Fruit fly (Drosophila melanogaster) whole organism, embryonic: ENCODE data around the gene CG9240.

Experiments
- Abd-B ChIP-seq: fragments of 200-800 bp; sonication (Bioruptor generic); optimal IDR thresholded peaks from 2 replicates; lab custom pipeline; 2018; ENCODE audit warnings: missing biosample characterization, mild to moderate bottlenecking, missing genetic modification characterization, moderate library complexity
- B-H2 ChIP-seq: fragments of 200-800 bp; sonication (Bioruptor generic); optimal IDR thresholded peaks from 2 replicates; lab custom pipeline; 2018; ENCODE audit warnings: missing biosample characterization, mild to moderate bottlenecking, missing genetic modification characterization
- Bdp1 ChIP-seq: fragments of 200-800 bp; sonication (Bioruptor generic); optimal IDR thresholded peaks from 3 replicates; lab custom pipeline; 2016; ENCODE audit warnings: missing biosample characterization, missing genetic modification characterization
- Bgb ChIP-seq: fragments of 200-800 bp; sonication (Bioruptor generic); IDR thresholded peaks from 2 replicates; pipeline ENCODE4 v1.3.6; 2022; ENCODE audit warnings: missing biosample characterization, missing genetic modification characterization; ENCODE audit not compliant: partially characterized antibody
- CG10267 ChIP-seq: fragments of 200-800 bp; sonication (Bioruptor generic); optimal IDR thresholded peaks from 2 replicates; lab custom pipeline; 2018; ENCODE audit warnings: missing biosample characterization, mild to moderate bottlenecking, missing genetic modification characterization, moderate library complexity
- CG10565 ChIP-seq: fragments of 200-800 bp; sonication (Bioruptor generic); optimal IDR thresholded peaks from 3 replicates; lab custom pipeline; 2016; ENCODE audit warnings: missing biosample characterization, mild to moderate bottlenecking, missing genetic modification characterization
- CG11504 ChIP-seq: fragments of 200-800 bp; sonication (Bioruptor generic); optimal IDR thresholded peaks from 3 replicates; lab custom pipeline; 2019; ENCODE audit warnings: missing biosample characterization, mild to moderate bottlenecking, missing genetic modification characterization, moderate library complexity
- CG12769 ChIP-seq: fragments of 200-800 bp; sonication (Bioruptor generic); optimal IDR thresholded peaks from 2 replicates; lab custom pipeline; 2019; ENCODE audit warnings: missing biosample characterization, mild to moderate bottlenecking, missing genetic modification characterization, moderate library complexity
- CG13296 ChIP-seq: fragments of 200-800 bp; sonication (Bioruptor generic); optimal IDR thresholded peaks from 3 replicates; lab custom pipeline; 2018; ENCODE audit warnings: missing biosample characterization, mild to moderate bottlenecking, missing genetic modification characterization
- CG16815 ChIP-seq: fragments of 200-800 bp; sonication (Bioruptor generic); optimal IDR thresholded peaks from 3 replicates; lab custom pipeline; 2017; ENCODE audit warnings: missing biosample characterization, mild to moderate bottlenecking, missing genetic modification characterization
- CG17359 ChIP-seq: fragments of 200-800 bp; sonication (Bioruptor generic); optimal IDR thresholded peaks from 3 replicates; lab custom pipeline; 2018; ENCODE audit warnings: missing biosample characterization, mild to moderate bottlenecking, missing genetic modification characterization, moderate library complexity
- CG17829 ChIP-seq: fragments of 200-800 bp; optimal IDR thresholded peaks from 2 replicates; lab custom pipeline; 2019; ENCODE audit warnings: missing biosample characterization, mild to moderate bottlenecking, missing genetic modification characterization, moderate library complexity
- CG2202 ChIP-seq: fragments of 200-800 bp; sonication (Bioruptor generic); optimal IDR thresholded peaks from 2 replicates; lab custom pipeline; 2018; ENCODE audit warnings: missing biosample characterization, mild to moderate bottlenecking, missing genetic modification characterization
- CG2875 ChIP-seq: fragments of 200-800 bp; sonication (Bioruptor generic); optimal IDR thresholded peaks from 2 replicates; lab custom pipeline; 2017; ENCODE audit warnings: missing biosample characterization, mild to moderate bottlenecking, missing genetic modification characterization, missing genetic modification reagents
- CG31365 ChIP-seq: fragments of 200-800 bp; sonication (Bioruptor generic); optimal IDR thresholded peaks from 2 replicates; lab custom pipeline; 2018; ENCODE audit warnings: missing biosample characterization, mild to moderate bottlenecking, missing genetic modification characterization
- CG33213 ChIP-seq: fragments of 200-800 bp; sonication (Bioruptor generic); optimal IDR thresholded peaks from 3 replicates; lab custom pipeline; 2016; ENCODE audit warnings: missing biosample characterization, missing genetic modification characterization
- CG3838 ChIP-seq: fragments of 200-800 bp; sonication (Bioruptor generic); optimal IDR thresholded peaks from 3 replicates; lab custom pipeline; 2016; ENCODE audit warnings: missing biosample characterization, missing genetic modification characterization
- CG3847 ChIP-seq: fragments of 200-800 bp; sonication (Bioruptor generic); IDR thresholded peaks from 2 replicates; pipeline ENCODE4 v1.3.6; 2022; ENCODE audit warnings: missing biosample characterization, missing genetic modification characterization
- CG4360 ChIP-seq: fragments of 200-800 bp; sonication (Bioruptor generic); IDR thresholded peaks from 2 replicates; pipeline ENCODE4 v1.3.6; 2022; ENCODE audit warnings: missing biosample characterization, missing genetic modification characterization
- CG43689 ChIP-seq: fragments of 200-800 bp; sonication (Bioruptor generic); IDR thresholded peaks from 2 replicates; pipeline ENCODE4 v1.3.6; 2022; ENCODE audit warnings: missing biosample characterization, missing genetic modification characterization
- CG6254 ChIP-seq: fragments of 200-800 bp; sonication (Bioruptor generic); optimal IDR thresholded peaks from 3 replicates; lab custom pipeline; 2017; ENCODE audit warnings: mild to moderate bottlenecking, missing biosample characterization, missing genetic modification reagents, missing genetic modification characterization
- CG6272 ChIP-seq: fragments of 200-800 bp; sonication (Bioruptor generic); IDR thresholded peaks from 2 replicates; pipeline ENCODE4 v1.3.6; 2022; ENCODE audit warnings: missing biosample characterization, missing genetic modification characterization
- CG6854 ChIP-seq: fragments of 200-800 bp; sonication (Bioruptor generic); optimal IDR thresholded peaks from 3 replicates; lab custom pipeline; 2017; ENCODE audit warnings: missing biosample characterization, mild to moderate bottlenecking, missing genetic modification characterization
- CG8089 ChIP-seq: fragments of 200-800 bp; sonication (Bioruptor generic); optimal IDR thresholded peaks from 3 replicates; lab custom pipeline; 2016; ENCODE audit warnings: missing biosample characterization, missing genetic modification characterization
- CG9437 ChIP-seq: fragments of 200-800 bp; sonication (Bioruptor generic); optimal IDR thresholded peaks from 2 replicates; lab custom pipeline; 2018; ENCODE audit warnings: missing biosample characterization, mild to moderate bottlenecking, missing genetic modification characterization
- Chrac-16 ChIP-seq: fragments of 200-800 bp; sonication (Bioruptor generic); optimal IDR thresholded peaks from 3 replicates; lab custom pipeline; 2016; ENCODE audit warnings: missing biosample characterization, missing genetic modification characterization
- Fer1 ChIP-seq: fragments of 200-800 bp; sonication (Bioruptor generic); optimal IDR thresholded peaks from 2 replicates; lab custom pipeline; 2017; ENCODE audit warnings: missing biosample characterization, mild to moderate bottlenecking, missing genetic modification characterization
- HLHmδ ChIP-seq: fragments of 200-800 bp; sonication (Bioruptor generic); optimal IDR thresholded peaks from 2 replicates; lab custom pipeline; 2018; ENCODE audit warnings: missing biosample characterization, mild to moderate bottlenecking, missing genetic modification characterization, moderate library complexity
- Hmx ChIP-seq: fragments of 200-800 bp; sonication (Bioruptor generic); optimal IDR thresholded peaks from 2 replicates; lab custom pipeline; 2016; ENCODE audit warnings: missing biosample characterization, missing genetic modification characterization
- Hr78 ChIP-seq, 2 experiments: fragments of 200-800 bp in 1 of 2; fragments of >200 bp in 1 of 2; sonication (Bioruptor generic) in 1 of 2; optimal IDR thresholded peaks; 2 replicates each; lab custom pipeline; 2017 to 2019; ENCODE audit warnings: missing biosample characterization in 2 of 2, missing genetic modification characterization in 2 of 2, mild to moderate bottlenecking in 1 of 2, moderate library complexity in 1 of 2
- Mad ChIP-seq: fragments of 200-800 bp; sonication (Bioruptor generic); optimal IDR thresholded peaks from 2 replicates; lab custom pipeline; 2016; ENCODE audit warnings: missing biosample characterization, missing genetic modification characterization
- Nf-YB ChIP-seq: fragments of 200-800 bp; sonication (Bioruptor generic); optimal IDR thresholded peaks from 3 replicates; lab custom pipeline; 2019; ENCODE audit warnings: missing biosample characterization, mild to moderate bottlenecking, missing genetic modification characterization, moderate library complexity
- Opbp ChIP-seq: fragments of 200-800 bp; sonication (Bioruptor generic); IDR thresholded peaks from 3 replicates; pipeline ENCODE4 v1.3.6; 2022; ENCODE audit warnings: missing biosample characterization, missing genetic modification characterization; ENCODE audit not compliant: partially characterized antibody
- Rfx ChIP-seq: fragments of 200-800 bp; sonication (Bioruptor generic); IDR thresholded peaks from 2 replicates; pipeline ENCODE4 v1.3.6; 2022; ENCODE audit warnings: missing biosample characterization, missing genetic modification characterization
- Six4 ChIP-seq: fragments of 200-800 bp; sonication (Bioruptor generic); optimal IDR thresholded peaks from 2 replicates; lab custom pipeline; 2016; ENCODE audit warnings: missing biosample characterization, missing genetic modification characterization
- abd-A ChIP-seq: fragments of 200-800 bp; sonication (Bioruptor generic); optimal IDR thresholded peaks from 3 replicates; lab custom pipeline; 2019; ENCODE audit warnings: missing biosample characterization, mild to moderate bottlenecking, missing genetic modification characterization, moderate library complexity
- cg ChIP-seq: fragments of 200-800 bp; sonication (Bioruptor generic); optimal IDR thresholded peaks from 3 replicates; lab custom pipeline; 2019; ENCODE audit warnings: missing biosample characterization, mild to moderate bottlenecking, missing genetic modification characterization, moderate library complexity
- chm ChIP-seq: fragments of 200-800 bp; sonication (Bioruptor generic); IDR thresholded peaks from 2 replicates; pipeline ENCODE4 v1.3.6; 2022; ENCODE audit warnings: missing biosample characterization, missing genetic modification characterization
- da ChIP-seq: fragments of 200-800 bp; sonication (Bioruptor generic); optimal IDR thresholded peaks from 2 replicates; lab custom pipeline; 2016; ENCODE audit warnings: missing biosample characterization, missing genetic modification characterization
- dysf ChIP-seq: fragments of 200-800 bp; sonication (Bioruptor generic); IDR thresholded peaks from 3 replicates; pipeline ENCODE4 v1.3.6; 2022; ENCODE audit warnings: missing biosample characterization, missing genetic modification characterization
- fd64A ChIP-seq: fragments of 200-800 bp; sonication (Bioruptor generic); optimal IDR thresholded peaks from 3 replicates; lab custom pipeline; 2018; ENCODE audit warnings: missing biosample characterization, mild to moderate bottlenecking, missing genetic modification characterization
- gro ChIP-seq: fragments of 200-800 bp; sonication (Bioruptor generic); optimal IDR thresholded peaks from 2 replicates; lab custom pipeline; 2016; ENCODE audit warnings: missing biosample characterization, missing genetic modification characterization
- h ChIP-seq: fragments of >200 bp; optimal IDR thresholded peaks from 2 replicates; lab custom pipeline; 2017
- her ChIP-seq: fragments of 200-800 bp; sonication (Bioruptor generic); optimal IDR thresholded peaks from 2 replicates; lab custom pipeline; 2016; ENCODE audit warnings: missing biosample characterization, missing genetic modification characterization
- ken ChIP-seq: fragments of 200-800 bp; sonication (Bioruptor generic); IDR thresholded peaks from 3 replicates; pipeline ENCODE4 v1.3.6; 2022; ENCODE audit warnings: missing biosample characterization, missing genetic modification characterization
- pzg ChIP-seq: fragments of 200-800 bp; sonication (Bioruptor generic); optimal IDR thresholded peaks from 3 replicates; lab custom pipeline; 2018; ENCODE audit warnings: missing biosample characterization, mild to moderate bottlenecking, missing genetic modification characterization, moderate library complexity
- sug ChIP-seq: fragments of 200-800 bp; optimal IDR thresholded peaks from 2 replicates; lab custom pipeline; 2019; ENCODE audit warnings: missing biosample characterization, mild to moderate bottlenecking, missing genetic modification characterization, moderate library complexity
- tin ChIP-seq: fragments of 200-800 bp; sonication (Bioruptor generic); optimal IDR thresholded peaks from 3 replicates; lab custom pipeline; 2016; ENCODE audit warnings: missing biosample characterization, missing genetic modification characterization
- unpg ChIP-seq: fragments of 200-800 bp; sonication (Bioruptor generic); optimal IDR thresholded peaks from 3 replicates; lab custom pipeline; 2018; ENCODE audit warnings: missing biosample characterization, mild to moderate bottlenecking, missing genetic modification characterization, moderate library complexity
- vnd ChIP-seq: fragments of 200-800 bp; sonication (Bioruptor generic); IDR thresholded peaks from 3 replicates; pipeline ENCODE4 v1.3.6; 2022; ENCODE audit warnings: missing biosample characterization, missing genetic modification characterization; ENCODE audit not compliant: partially characterized antibody
- yki ChIP-seq: fragments of >200 bp; optimal IDR thresholded peaks from 3 replicates; lab custom pipeline; 2018

CG9240 gene

DNA sequence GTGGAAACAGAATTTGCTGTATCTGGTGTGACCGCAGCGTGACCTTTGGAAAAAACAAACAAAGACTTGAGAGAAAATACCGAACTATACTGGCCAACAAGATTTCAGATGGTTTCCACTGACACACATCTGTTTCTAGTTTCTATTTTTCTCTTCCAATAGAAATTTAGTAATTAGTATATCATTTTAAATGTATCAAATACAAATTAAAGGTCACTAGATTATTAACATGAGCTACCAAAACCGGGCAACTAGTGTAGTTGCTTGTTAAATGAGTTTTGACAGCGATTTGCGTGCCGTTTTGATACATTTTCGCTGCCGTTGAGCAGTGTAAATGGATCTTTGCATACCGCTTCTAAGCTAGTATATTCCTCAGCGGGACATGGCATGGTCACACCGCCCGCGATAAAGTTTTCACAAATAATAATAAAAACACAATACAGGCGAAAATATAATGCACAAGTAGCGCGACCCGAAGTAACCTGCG, 2.7 kb upstream of the CG9240 start, which contains the start of the genes Pis and Hap40 (continued):
- TF ChIP-seq unpg (GFP tag; lab: Kevin White, UChicago), result peak; percentile 72
- TF ChIP-seq CG11504, result peak; percentile 81
- no peak for TF ChIP-seq h
- TF ChIP-seq CG2202 (tag; lab: Kevin White, UChicago), result no peak
- peak; percentile 80 for TF ChIP-seq sug (tag; lab: Kevin White, UChicago)
- TF ChIP-seq CG4360 (GFP tag; lab: Robert Waterston, UW), result no peak
- TF ChIP-seq Rfx, result peak; percentile 85
- TF ChIP-seq CG31365, result no peak
- TF ChIP-seq Chrac-16, result peak; percentile 74
- peak; percentile 61 for TF ChIP-seq CG12769
- TF ChIP-seq CG33213 (GFP tag; lab: Kevin White, UChicago), result no peak
- TF ChIP-seq CG6254 (GFP tag; lab: Kevin White, UChicago), result no peak
- peak in 1 of 2 experiments; percentile 38 for TF ChIP-seq Hr78 (GFP tag; optimal IDR thresholded peaks at IDR 0.05; lab: Kevin White, UChicago)
- peak; percentile 67; the same call in 2 of the 3 replicates for TF ChIP-seq ken (GFP tag; lab: Robert Waterston, UW)
- no peak for TF ChIP-seq CG8089 (GFP tag; lab: Kevin White, UChicago)
- no peak for TF ChIP-seq abd-A (tag; lab: Kevin White, UChicago)
- no peak for TF ChIP-seq Bgb (GFP tag; lab: Robert Waterston, UW)
- no peak for TF ChIP-seq HLHmδ (GFP tag; lab: Kevin White, UChicago)
- TF ChIP-seq Mad (GFP tag; lab: Kevin White, UChicago), result peak; percentile 61
- no peak for TF ChIP-seq CG2875
- no peak for TF ChIP-seq cg (GFP tag; lab: Kevin White, UChicago)
- TF ChIP-seq CG17359 (tag; lab: Kevin White, UChicago), result peak; percentile 66
- peak; percentile 69 for TF ChIP-seq CG10267 (tag; lab: Kevin White, UChicago)
- TF ChIP-seq vnd, result no peak
- peak; percentile 62 for TF ChIP-seq pzg (GFP tag; lab: Kevin White, UChicago)
- TF ChIP-seq tin (GFP tag; lab: Kevin White, UChicago), result peak; percentile 70
- TF ChIP-seq her (GFP tag; lab: Kevin White, UChicago), result no peak
- TF ChIP-seq Bdp1 (GFP tag; lab: Kevin White, UChicago), result no peak
- TF ChIP-seq da (GFP tag; lab: Kevin White, UChicago), result no peak
- no peak for TF ChIP-seq Opbp (GFP tag; lab: Robert Waterston, UW)
- peak; percentile 72 for TF ChIP-seq CG16815 (GFP tag; lab: Kevin White, UChicago)
- peak; percentile 42 for TF ChIP-seq Fer1 (GFP tag; lab: Kevin White, UChicago)
- TF ChIP-seq CG43689 (GFP tag; lab: Robert Waterston, UW), result no peak
- TF ChIP-seq CG6272 (GFP tag; lab: Robert Waterston, UW), result peak; percentile 57
- no peak for TF ChIP-seq yki (lab: Kevin White, UChicago)
- TF ChIP-seq Hmx (GFP tag; lab: Kevin White, UChicago), result peak; percentile 3
- TF ChIP-seq chm (GFP tag; lab: Robert Waterston, UW), result no peak
- TF ChIP-seq Abd-B (GFP tag; lab: Kevin White, UChicago), result peak; percentile 89
- TF ChIP-seq CG6854, result no peak
- peak; percentile 80 for TF ChIP-seq CG17829 (tag; lab: Kevin White, UChicago)
- no peak for TF ChIP-seq CG3838 (GFP tag; lab: Kevin White, UChicago)
- TF ChIP-seq CG3847, result peak; percentile 81
- TF ChIP-seq fd64A (GFP tag; lab: Kevin White, UChicago), result no peak
- peak; percentile 49 for TF ChIP-seq CG9437
- peak; percentile 29 for TF ChIP-seq Nf-YB
- TF ChIP-seq CG13296, result peak; percentile 24
- TF ChIP-seq CG10565, result no peak
- peak; percentile 53 for TF ChIP-seq B-H2
- TF ChIP-seq Six4 (GFP tag; lab: Kevin White, UChicago), result peak; percentile 12
- peak; percentile 84 for TF ChIP-seq dysf (GFP tag; lab: Robert Waterston, UW)
- TF ChIP-seq gro (GFP tag; lab: Kevin White, UChicago), result peak; percentile 41
